Fruit fly (Drosophila melanogaster): ENCODE data around the gene r.

r gene

dm6 chrX:16691440-16691839 lies 36.3 kb downstream of the r start (continued):
- TF ChIP-seq psq (GFP tag; optimal IDR thresholded peaks at IDR 0.05) (peak; percentile 61), cg (GFP tag; optimal IDR thresholded peaks at IDR 0.05) (no peak), p53 (GFP tag; optimal IDR thresholded peaks at IDR 0.05) (peak; percentile 31), slou (GFP tag; optimal IDR thresholded peaks at IDR 0.05) (peak; percentile 63), CG15601 (tag; optimal IDR thresholded peaks at IDR 0.05) (peak; percentile 78), bcd (GFP tag; optimal IDR thresholded peaks at IDR 0.05) (peak; percentile 78), run (tag; optimal IDR thresholded peaks at IDR 0.05) (peak; percentile 65), klu (GFP tag; IDR thresholded peaks at IDR 0.05) (peak; percentile 72; the same call in 1 of the 2 replicates), BEAF-32 (GFP tag; optimal IDR thresholded peaks at IDR 0.05) (no peak), BtbVII (GFP tag; optimal IDR thresholded peaks at IDR 0.05) (peak; percentile 43), al (GFP tag; IDR thresholded peaks at IDR 0.05) (peak; percentile 63), Scr (GFP tag; IDR thresholded peaks at IDR 0.05; ENCODE audit: partially characterized antibody) (no peak), tgo (GFP tag; IDR thresholded peaks at IDR 0.05) (peak; percentile 82), ftz-f1 (GFP tag; optimal IDR thresholded peaks at IDR 0.05) (no peak), Poxn (GFP tag; IDR thresholded peaks at IDR 0.05) (no peak), CG18262 (tag; optimal IDR thresholded peaks at IDR 0.05) (peak; percentile 89), da (GFP tag; optimal IDR thresholded peaks at IDR 0.05) (peak; percentile 29), MTF-1 (GFP tag; optimal IDR thresholded peaks at IDR 0.05; ENCODE audit: borderline replicate concordance) (peak; percentile 75), Trl (optimal IDR thresholded peaks at IDR 0.05) (no peak), Trl (GFP tag; optimal IDR thresholded peaks at IDR 0.05) (peak; percentile 90), CG6813 (GFP tag; optimal IDR thresholded peaks at IDR 0.05) (peak; percentile 72), CG8478 (optimal IDR thresholded peaks at IDR 0.05) (no peak), Med (GFP tag) (peak; percentile 98), so (GFP tag; IDR thresholded peaks at IDR 0.05) (peak; percentile 86), sens (GFP tag) (peak; percentile 98), CTCF (GFP tag; optimal IDR thresholded peaks at IDR 0.05) (peak; percentile 49), CG2120 (GFP tag; optimal IDR thresholded peaks at IDR 0.05) (peak; percentile 67), CG12104 (GFP tag; optimal IDR thresholded peaks at IDR 0.05) (peak; percentile 67), Opbp (GFP tag; IDR thresholded peaks at IDR 0.05; ENCODE audit: partially characterized antibody) (no peak), CG11560 (tag; IDR thresholded peaks at IDR 0.05) (peak; percentile 59; the same call in 2 of the 3 replicates), CG34376 (GFP tag; optimal IDR thresholded peaks at IDR 0.05) (no peak), CG31365 (tag; optimal IDR thresholded peaks at IDR 0.05) (peak; percentile 61), vvl (GFP tag; IDR thresholded peaks at IDR 0.05) (peak; percentile 91), btn (GFP tag; optimal IDR thresholded peaks at IDR 0.05) (peak; percentile 81), rib (GFP tag; IDR thresholded peaks at IDR 0.05) (peak; percentile 40; the same call in 1 of the 2 replicates), Ravus (GFP tag; IDR thresholded peaks at IDR 0.05) (peak; percentile 37; the same call in 1 of the 2 replicates), Mes4 (GFP tag; optimal IDR thresholded peaks at IDR 0.05) (peak; percentile 86), crc (GFP tag; optimal IDR thresholded peaks at IDR 0.05) (peak; percentile 66), CG9609 (GFP tag; optimal IDR thresholded peaks at IDR 0.05) (peak; percentile 82), CG32767 (GFP tag; IDR thresholded peaks at IDR 0.05) (peak; percentile 65; the same call in 1 of the 2 replicates), CG12942 (GFP tag; optimal IDR thresholded peaks at IDR 0.05) (peak; percentile 83), CG3281 (GFP tag; optimal IDR thresholded peaks at IDR 0.05) (peak; percentile 52), CG6175 (GFP tag; IDR thresholded peaks at IDR 0.05) (no peak), NK7.1 (GFP tag; optimal IDR thresholded peaks at IDR 0.05) (peak; percentile 51), CG6791 (GFP tag; IDR thresholded peaks at IDR 0.05; ENCODE audit: partially characterized antibody) (no peak), toy (GFP tag; IDR thresholded peaks at IDR 0.05) (0 out of 2 replicates have a peak, but pooled peaks have one; percentile 36), CG6854 (GFP tag; optimal IDR thresholded peaks at IDR 0.05) (peak; percentile 18), dmrt11E (tag; optimal IDR thresholded peaks at IDR 0.05) (peak; percentile 85), wek (GFP tag; optimal IDR thresholded peaks at IDR 0.05) (peak; percentile 74), CG8765 (GFP tag; IDR thresholded peaks at IDR 0.05) (peak; percentile 54; the same call in 1 of the 2 replicates), prd (optimal IDR thresholded peaks at IDR 0.05) (no peak), prd (GFP tag; IDR thresholded peaks at IDR 0.05) (peak; percentile 91), CG9727 (GFP tag; optimal IDR thresholded peaks at IDR 0.05) (peak; percentile 75)
